Worm (Caenorhabditis elegans): Measurements from ENCODE around the gene zhit-1.

The zhit-1 gene

ce11 chrV:5587042-5587441, 9.3 kb downstream of the zhit-1 start (continued):
- TF ChIP-seq dve-1 (tag; optimal IDR thresholded peaks at IDR 0.05; ENCODE audit: insufficient read depth) (peak; percentile 31), hlh-30 (tag; optimal IDR thresholded peaks at IDR 0.05; ENCODE audit: insufficient read depth) (peak; percentile 51), egl-43 (GFP tag; IDR thresholded peaks at IDR 0.05) (peak; percentile 76), ceh-28 (tag; optimal IDR thresholded peaks at IDR 0.05) (no peak), hmg-1.1 (GFP tag; IDR thresholded peaks at IDR 0.05) (0 out of 2 replicates have a peak, but pooled peaks have one; percentile 52), F26F4.8 (GFP tag; conservative IDR thresholded peaks at IDR 0.05) (no peak), spr-3 (GFP tag; optimal IDR thresholded peaks at IDR 0.05) (peak; percentile 20), lin-38 (GFP tag; IDR thresholded peaks at IDR 0.05) (peak; percentile 57), ZK337.2 (GFP tag; IDR thresholded peaks at IDR 0.05) (0 out of 2 replicates have a peak, but pooled peaks have one; percentile 28), daf-16 (GFP tag; optimal IDR thresholded peaks at IDR 0.05) (peak; percentile 39 to 65), daf-16 (tag; optimal IDR thresholded peaks at IDR 0.05) (no peak), set-16 (GFP tag; IDR thresholded peaks at IDR 0.05) (peak; percentile 29; the same call in 1 of the 2 replicates), madf-5 (GFP tag; IDR thresholded peaks at IDR 0.05) (0 out of 4 replicates have a peak, but pooled peaks of 1 of the 2 experiments have one; percentile 27), rbr-2 (tag; optimal IDR thresholded peaks at IDR 0.05) (peak; percentile 14), hlh-11 (tag; optimal IDR thresholded peaks at IDR 0.05) (peak; percentile 20), dmd-6 (GFP tag; IDR thresholded peaks at IDR 0.05) (peak; percentile 34; the same call in 1 of the 2 replicates), nhr-77 (tag; optimal IDR thresholded peaks at IDR 0.05) (no peak), zip-2 (tag; optimal IDR thresholded peaks at IDR 0.05) (peak; percentile 97), ceh-44 (GFP tag; IDR thresholded peaks at IDR 0.05) (peak; percentile 28; the same call in 1 of the 2 replicates)

ce11 chrV:5584833-5585232, 11.5 kb downstream of the zhit-1 start, which contains the start of gene CD4.11:
Gene CD4.11 (plus strand): TSS chrV:5585133.
- no peak for TF ChIP-seq daf-16 (GFP tag; optimal IDR thresholded peaks at IDR 0.05)
- TF ChIP-seq daf-16 (tag; optimal IDR thresholded peaks at IDR 0.05), result no peak
- TF ChIP-seq tra-1 (GFP tag; IDR thresholded peaks at IDR 0.05), result no peak
- no peak for TF ChIP-seq mxl-3 (GFP tag; optimal IDR thresholded peaks at IDR 0.05)

DNA sequence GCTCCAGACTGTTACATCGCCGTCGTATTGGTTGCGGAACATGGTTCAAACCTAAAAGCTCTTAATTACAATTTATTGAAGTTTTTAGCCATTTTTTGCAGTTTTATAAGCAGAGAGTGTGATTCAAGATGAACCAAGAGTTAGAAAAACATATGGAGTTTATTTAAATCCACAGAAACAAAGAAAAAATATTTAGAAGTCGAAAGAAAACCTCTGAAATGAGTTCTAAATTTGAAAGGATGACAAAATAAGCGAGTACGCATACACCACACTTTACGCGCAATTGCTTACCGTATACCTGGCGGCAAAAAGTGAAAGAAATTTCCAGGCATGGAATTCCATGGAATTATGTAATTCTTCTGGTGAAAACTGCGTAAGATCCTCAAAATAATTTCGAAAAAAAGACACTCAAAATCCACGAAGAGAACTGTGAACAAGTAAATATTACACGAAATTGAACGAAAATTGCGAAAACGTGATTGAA, 12.0 kb downstream of the zhit-1 start, which contains the start of gene pas-6:
Gene pas-6, minus strand, starts transcription at position 51 of the 484 bp plus-strand sequence.
- peak; percentile 53 for TF ChIP-seq lin-38 (GFP tag; IDR thresholded peaks at IDR 0.05)
- TF ChIP-seq nhr-6 (tag; optimal IDR thresholded peaks at IDR 0.05), result peak; percentile 9
- peak; percentile 11 for TF ChIP-seq T20F7.1 (GFP tag; optimal IDR thresholded peaks at IDR 0.05)
- no peak for TF ChIP-seq aly-2 (tag; optimal IDR thresholded peaks at IDR 0.05)
- peak; percentile 45 for TF ChIP-seq mes-2 (tag; optimal IDR thresholded peaks at IDR 0.05; ENCODE audit: poor library complexity, severe bottlenecking)
- TF ChIP-seq lir-3 (tag; optimal IDR thresholded peaks at IDR 0.05), result no peak
- TF ChIP-seq mep-1 (tag; optimal IDR thresholded peaks at IDR 0.05), result peak; percentile 4
- peak; percentile 83 to 98 for TF ChIP-seq lsy-2 (tag; optimal IDR thresholded peaks at IDR 0.05)
- no peak for TF ChIP-seq zag-1 (tag; optimal IDR thresholded peaks at IDR 0.05)
- TF ChIP-seq snpc-4 (tag; optimal IDR thresholded peaks at IDR 0.05), result no peak
- TF ChIP-seq dpl-1 (GFP tag; optimal IDR thresholded peaks at IDR 0.05), result peak; percentile 42

DNA sequence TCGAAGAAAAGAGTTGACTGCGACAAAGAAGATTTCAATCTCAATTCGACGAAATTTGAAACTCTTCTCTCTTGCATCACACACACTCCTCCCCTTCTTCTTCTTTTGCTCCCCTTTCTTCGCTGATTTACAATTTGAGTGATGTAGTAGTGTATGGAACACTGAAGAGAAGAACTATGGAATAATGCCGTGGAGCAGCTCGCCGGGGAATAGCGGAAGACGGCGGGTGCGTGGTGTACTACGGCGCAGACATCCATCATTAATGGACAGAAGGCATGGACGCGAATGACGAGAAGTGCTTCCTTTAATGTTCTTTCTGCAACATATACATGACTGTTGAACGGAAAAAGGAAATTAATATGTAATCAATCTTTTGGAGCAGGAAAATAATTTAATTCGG, 13.5 kb downstream of the zhit-1 start:
- TF ChIP-seq F44E2.7 (GFP tag; IDR thresholded peaks at IDR 0.05) (no peak), ceh-82 (tag; optimal IDR thresholded peaks at IDR 0.05) (no peak), F37D6.2 (tag; optimal IDR thresholded peaks at IDR 0.05) (no peak), duxl-1 (tag; optimal IDR thresholded peaks at IDR 0.05; ENCODE audit: poor library complexity) (no peak), fos-1 (tag; optimal IDR thresholded peaks at IDR 0.05) (no peak), ctbp-1 (GFP tag; IDR thresholded peaks at IDR 0.05) (0 out of 2 replicates have a peak, but pooled peaks have one; percentile 12), mep-1 (tag; optimal IDR thresholded peaks at IDR 0.05) (peak; percentile 40), F26F4.8 (GFP tag; conservative IDR thresholded peaks at IDR 0.05) (no peak), nhr-25 (tag; optimal IDR thresholded peaks at IDR 0.05; ENCODE audit: borderline replicate concordance, insufficient read depth) (no peak), ceh-62 (tag; optimal IDR thresholded peaks at IDR 0.05) (no peak), lsy-2 (tag; optimal IDR thresholded peaks at IDR 0.05) (peak in 1 of 2 experiments; percentile 27), egl-43 (GFP tag; IDR thresholded peaks at IDR 0.05) (0 out of 2 replicates have a peak, but pooled peaks have one; percentile 53), D1046.2 (GFP tag; IDR thresholded peaks at IDR 0.05) (no peak), mdt-29 (GFP tag; IDR thresholded peaks at IDR 0.05) (no peak), vab-7 (GFP tag; IDR thresholded peaks at IDR 0.05) (no peak), tag-97 (GFP tag; IDR thresholded peaks at IDR 0.05) (no peak), nhr-111 (GFP tag; optimal IDR thresholded peaks at IDR 0.05) (no peak), nhr-41 (GFP tag; IDR thresholded peaks at IDR 0.05) (no peak), ztf-11 (tag; optimal IDR thresholded peaks at IDR 0.05) (no peak)
